Fruit fly (Drosophila melanogaster) whole organism, prepupa: ENCODE measurements around the gene CG6028.

Source experiments
- Blimp-1 ChIP-seq: fragments of 200-800 bp; sonication (Bioruptor generic); optimal IDR thresholded peaks from 3 replicates; lab custom pipeline; 2017; ENCODE audit warnings: missing biosample characterization, missing genetic modification characterization, mild to moderate bottlenecking, moderate library complexity, missing genetic modification reagents
- CG10669 ChIP-seq: fragments of 200-800 bp; sonication (Bioruptor generic); optimal IDR thresholded peaks from 3 replicates; lab custom pipeline; 2018; ENCODE audit warnings: missing biosample characterization, mild to moderate bottlenecking, missing genetic modification characterization, moderate library complexity
- CG11902 ChIP-seq: fragments of 200-800 bp; sonication (Bioruptor generic); optimal IDR thresholded peaks from 3 replicates; lab custom pipeline; 2016; ENCODE audit warnings: missing biosample characterization, missing genetic modification characterization
- CG15336 ChIP-seq: fragments of 200-800 bp; sonication (Bioruptor generic); IDR thresholded peaks from 2 replicates; pipeline ENCODE4 v1.3.6; 2022; ENCODE audit warnings: missing biosample characterization, missing genetic modification characterization
- CG16779 ChIP-seq: fragments of 200-800 bp; sonication (Bioruptor generic); optimal IDR thresholded peaks from 3 replicates; lab custom pipeline; 2017; ENCODE audit warnings: missing biosample characterization, mild to moderate bottlenecking, missing genetic modification characterization
- CG3032 ChIP-seq: fragments of 200-800 bp; optimal IDR thresholded peaks from 2 replicates; lab custom pipeline; 2019; ENCODE audit warnings: missing biosample characterization, mild to moderate bottlenecking, missing genetic modification characterization, moderate library complexity
- CG34406 ChIP-seq: fragments of 200-800 bp; sonication (Bioruptor generic); optimal IDR thresholded peaks from 3 replicates; lab custom pipeline; 2016; ENCODE audit warnings: missing biosample characterization, missing genetic modification characterization
- CG3919 ChIP-seq: fragments of 200-800 bp; sonication (Bioruptor generic); optimal IDR thresholded peaks from 3 replicates; lab custom pipeline; 2016; ENCODE audit warnings: missing biosample characterization, missing genetic modification characterization
- CG4318 ChIP-seq: fragments of 200-800 bp; sonication (Bioruptor generic); optimal IDR thresholded peaks from 3 replicates; lab custom pipeline; 2017; ENCODE audit warnings: missing biosample characterization, mild to moderate bottlenecking, missing genetic modification characterization
- CG6163 ChIP-seq: fragments of 200-800 bp; sonication (Bioruptor generic); IDR thresholded peaks from 3 replicates; pipeline ENCODE4 v1.3.6; 2022; ENCODE audit warnings: missing biosample characterization, missing genetic modification characterization
- CG6792 ChIP-seq: fragments of 200-800 bp; sonication (Bioruptor generic); optimal IDR thresholded peaks from 3 replicates; lab custom pipeline; 2016; ENCODE audit warnings: missing biosample characterization, missing genetic modification characterization
- CG6808 ChIP-seq: fragments of 200-800 bp; sonication (Bioruptor generic); optimal IDR thresholded peaks from 3 replicates; lab custom pipeline; 2017; ENCODE audit warnings: missing biosample characterization, missing genetic modification characterization, mild to moderate bottlenecking, moderate library complexity, missing genetic modification reagents
- CG6854 ChIP-seq: fragments of 200-800 bp; sonication (Bioruptor generic); optimal IDR thresholded peaks from 2 replicates; lab custom pipeline; 2017; ENCODE audit warnings: missing biosample characterization, mild to moderate bottlenecking, missing genetic modification characterization
- CG7368 ChIP-seq: fragments of 200-800 bp; sonication (Bioruptor generic); optimal IDR thresholded peaks from 3 replicates; lab custom pipeline; 2016; ENCODE audit warnings: missing biosample characterization, missing genetic modification characterization
- CG8119 ChIP-seq: fragments of 200-800 bp; sonication (Bioruptor generic); IDR thresholded peaks from 3 replicates; pipeline ENCODE4 v1.3.6; 2022; ENCODE audit warnings: missing biosample characterization, missing genetic modification characterization
- CG8319 ChIP-seq: fragments of 200-800 bp; sonication (Bioruptor generic); optimal IDR thresholded peaks from 3 replicates; lab custom pipeline; 2016; ENCODE audit warnings: missing biosample characterization, missing genetic modification characterization
- CG8632 ChIP-seq: fragments of 200-800 bp; sonication (Bioruptor generic); optimal IDR thresholded peaks from 3 replicates; lab custom pipeline; 2016; ENCODE audit warnings: missing biosample characterization, missing genetic modification characterization
- CG9139 ChIP-seq: fragments of 200-800 bp; sonication (Bioruptor generic); optimal IDR thresholded peaks from 3 replicates; lab custom pipeline; 2017; ENCODE audit warnings: missing biosample characterization, mild to moderate bottlenecking, missing genetic modification characterization
- Eip75B ChIP-seq: fragments of 200-800 bp; sonication (Bioruptor generic); optimal IDR thresholded peaks from 3 replicates; lab custom pipeline; 2016; ENCODE audit warnings: missing biosample characterization, missing genetic modification characterization
- Eip78C ChIP-seq: fragments of 200-800 bp; sonication (Bioruptor generic); peaks from one replicate; lab custom pipeline; 2016; ENCODE audit warnings: missing biosample characterization, missing genetic modification characterization
- Eip93F ChIP-seq: fragments of 200-800 bp; sonication (Bioruptor generic); optimal IDR thresholded peaks from 2 replicates; lab custom pipeline; 2016; ENCODE audit warnings: missing biosample characterization, mild to moderate bottlenecking, missing genetic modification characterization
- Ets21C ChIP-seq: fragments of 200-800 bp; sonication (Bioruptor generic); optimal IDR thresholded peaks from 3 replicates; lab custom pipeline; 2016; ENCODE audit warnings: missing biosample characterization, missing genetic modification characterization
- Ets96B ChIP-seq: fragments of 200-800 bp; optimal IDR thresholded peaks from 2 replicates; lab custom pipeline; 2019; ENCODE audit warnings: missing biosample characterization, mild to moderate bottlenecking, missing genetic modification characterization, moderate library complexity
- Hr39 ChIP-seq: fragments of 200-800 bp; sonication (Bioruptor generic); optimal IDR thresholded peaks from 2 replicates; lab custom pipeline; 2016; ENCODE audit warnings: missing biosample characterization, missing genetic modification characterization
- Hr4 ChIP-seq: fragments of 200-800 bp; sonication (Bioruptor generic); optimal IDR thresholded peaks from 3 replicates; lab custom pipeline; 2016; ENCODE audit warnings: missing biosample characterization, missing genetic modification characterization
- Lpt ChIP-seq: fragments of 200-800 bp; sonication (Bioruptor generic); optimal IDR thresholded peaks from 3 replicates; lab custom pipeline; 2016; ENCODE audit warnings: missing biosample characterization, missing genetic modification characterization
- Met ChIP-seq: fragments of 200-800 bp; sonication (Bioruptor generic); optimal IDR thresholded peaks from 3 replicates; lab custom pipeline; 2016; ENCODE audit warnings: missing biosample characterization, missing genetic modification characterization
- Smox ChIP-seq: fragments of 200-800 bp; sonication (Bioruptor generic); optimal IDR thresholded peaks from 3 replicates; lab custom pipeline; 2016; ENCODE audit warnings: missing biosample characterization, missing genetic modification characterization
- Sox102F ChIP-seq: fragments of 200-800 bp; sonication (Bioruptor generic); optimal IDR thresholded peaks from 2 replicates; lab custom pipeline; 2016; ENCODE audit warnings: missing biosample characterization, mild to moderate bottlenecking, missing genetic modification characterization
- Sox14 ChIP-seq: fragments of 200-800 bp; sonication (Bioruptor generic); optimal IDR thresholded peaks from 3 replicates; lab custom pipeline; 2016; ENCODE audit warnings: missing biosample characterization, missing genetic modification characterization
- achi ChIP-seq: fragments of 200-800 bp; sonication (Bioruptor generic); optimal IDR thresholded peaks from 3 replicates; lab custom pipeline; 2016; ENCODE audit warnings: missing biosample characterization, missing genetic modification characterization
- acj6 ChIP-seq: fragments of 200-800 bp; sonication (Bioruptor generic); optimal IDR thresholded peaks from 3 replicates; lab custom pipeline; 2016; ENCODE audit warnings: missing biosample characterization, missing genetic modification characterization
- cyc ChIP-seq: fragments of 200-800 bp; sonication (Bioruptor generic); optimal IDR thresholded peaks from 3 replicates; lab custom pipeline; 2016; ENCODE audit warnings: missing biosample characterization, missing genetic modification characterization
- dac ChIP-seq: fragments of 200-800 bp; sonication (Bioruptor generic); optimal IDR thresholded peaks from 2 replicates; lab custom pipeline; 2017; ENCODE audit warnings: missing biosample characterization, mild to moderate bottlenecking, missing genetic modification characterization
- dsx ChIP-seq: fragments of 200-800 bp; optimal IDR thresholded peaks from 3 replicates; lab custom pipeline; 2019; ENCODE audit warnings: missing biosample characterization, mild to moderate bottlenecking, missing genetic modification characterization, moderate library complexity; ENCODE audit not compliant: poor library complexity, severe bottlenecking
- eg ChIP-seq: fragments of 200-800 bp; sonication (Bioruptor generic); IDR thresholded peaks from 3 replicates; pipeline ENCODE4 v1.3.6; 2022; ENCODE audit warnings: missing biosample characterization, missing genetic modification characterization
- esn ChIP-seq: fragments of 200-800 bp; sonication (Bioruptor generic); optimal IDR thresholded peaks from 2 replicates; lab custom pipeline; 2016; ENCODE audit warnings: missing biosample characterization, mild to moderate bottlenecking, missing genetic modification characterization, moderate library complexity
- fd59A ChIP-seq: fragments of 200-800 bp; sonication (Bioruptor generic); optimal IDR thresholded peaks from 2 replicates; lab custom pipeline; 2017; ENCODE audit warnings: missing biosample characterization, mild to moderate bottlenecking, missing genetic modification characterization, missing genetic modification reagents
- fd85E ChIP-seq: fragments of 200-800 bp; sonication (Bioruptor generic); optimal IDR thresholded peaks from 3 replicates; lab custom pipeline; 2016; ENCODE audit warnings: missing biosample characterization, missing genetic modification characterization
- fkh ChIP-seq: fragments of 200-800 bp; sonication (Bioruptor generic); optimal IDR thresholded peaks from 3 replicates; lab custom pipeline; 2017; ENCODE audit warnings: missing biosample characterization, mild to moderate bottlenecking, missing genetic modification characterization, moderate library complexity
- lz ChIP-seq: fragments of 200-800 bp; sonication (Bioruptor generic); optimal IDR thresholded peaks from 3 replicates; lab custom pipeline; 2016; ENCODE audit warnings: missing biosample characterization, missing genetic modification characterization
- net ChIP-seq: fragments of 200-800 bp; sonication (Bioruptor generic); optimal IDR thresholded peaks from 3 replicates; lab custom pipeline; 2016; ENCODE audit warnings: missing biosample characterization, missing genetic modification characterization
- spab ChIP-seq: fragments of 200-800 bp; sonication (Bioruptor generic); optimal IDR thresholded peaks from 2 replicates; lab custom pipeline; 2017; ENCODE audit warnings: missing biosample characterization, mild to moderate bottlenecking, missing genetic modification characterization, missing genetic modification reagents
- ss ChIP-seq, 2 experiments: fragments of 200-800 bp; sonication (Bioruptor generic); optimal IDR thresholded peaks; 2 replicates in 1 of 2; 3 replicates in 1 of 2; lab custom pipeline; 2017 to 2018; ENCODE audit warnings: mild to moderate bottlenecking in 2 of 2, missing biosample characterization in 2 of 2, missing genetic modification characterization in 2 of 2, moderate library complexity in 1 of 2

The CG6028 gene

DNA sequence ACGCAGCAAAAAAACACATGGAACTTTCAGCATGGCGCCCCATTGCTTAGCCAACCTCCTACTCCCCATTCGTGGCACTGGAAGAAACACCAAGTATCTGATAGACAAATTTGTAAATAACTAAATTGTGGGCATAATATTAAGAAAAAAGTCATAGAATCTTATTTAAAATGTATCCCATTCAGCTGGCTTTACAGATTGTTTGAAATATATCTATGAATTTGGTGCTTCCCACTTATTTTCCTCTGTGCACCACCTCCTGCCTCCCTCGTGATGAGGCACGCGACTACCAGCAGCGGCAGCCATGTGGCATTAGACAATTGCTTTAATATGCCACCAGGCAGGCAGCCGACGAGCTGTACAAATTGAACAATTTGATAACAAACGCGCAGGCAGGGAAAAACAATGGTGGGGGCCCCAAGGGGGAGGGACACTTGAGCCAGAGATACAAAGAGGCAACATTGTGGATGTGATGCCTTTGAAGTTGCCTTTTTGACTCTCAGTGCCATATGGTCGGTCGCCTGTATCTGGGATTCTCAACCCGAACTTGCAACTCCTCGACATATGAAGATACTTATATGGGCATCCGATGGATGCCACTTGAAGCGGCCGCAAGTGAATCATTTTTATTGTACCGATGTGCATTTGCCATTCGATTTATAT is 24.0 kb upstream of the CG6028 start (continued):
- TF ChIP-seq CG34406 (GFP tag; lab: Kevin White, UChicago) (no peak), CG8119 (GFP tag; lab: Robert Waterston, UW) (peak; percentile 85), CG3032 (tag; lab: Kevin White, UChicago) (peak; percentile 35), CG4318 (peak; percentile 61), Ets96B (tag; lab: Kevin White, UChicago) (peak; percentile 55), fkh (peak; percentile 41), Ets21C (no peak), Eip93F (GFP tag; lab: Kevin White, UChicago) (no peak), CG16779 (tag; lab: Kevin White, UChicago) (peak; percentile 6), achi (peak; percentile 61), fd85E (GFP tag; lab: Kevin White, UChicago) (no peak), CG15336 (GFP tag; lab: Robert Waterston, UW) (peak; percentile 87)

DNA sequence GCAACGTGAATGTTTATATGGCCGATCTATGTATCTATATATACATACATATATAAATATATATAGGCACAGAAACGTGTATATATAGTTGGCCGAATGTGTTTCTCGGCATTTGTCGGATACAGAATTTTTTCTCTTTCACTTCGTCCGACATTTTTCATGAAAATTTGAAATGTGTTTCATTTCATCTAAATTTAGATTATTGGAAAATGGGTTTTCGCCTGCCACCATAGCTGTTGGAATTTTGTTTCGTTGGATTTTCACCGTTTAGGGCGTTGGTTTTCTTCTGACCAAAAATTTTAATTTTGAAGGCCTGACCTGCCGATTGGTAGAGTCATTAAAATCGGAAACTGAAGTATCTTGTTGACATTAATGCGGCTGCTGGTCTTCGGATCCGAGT is 22.1 kb upstream of the CG6028 start:
- no peak for TF ChIP-seq CG9139 (GFP tag; lab: Kevin White, UChicago)
- TF ChIP-seq cyc (GFP tag; lab: Kevin White, UChicago) = no peak
- no peak for TF ChIP-seq Met (GFP tag; lab: Kevin White, UChicago)
- no peak for TF ChIP-seq dsx (GFP tag; lab: Kevin White, UChicago)

DNA sequence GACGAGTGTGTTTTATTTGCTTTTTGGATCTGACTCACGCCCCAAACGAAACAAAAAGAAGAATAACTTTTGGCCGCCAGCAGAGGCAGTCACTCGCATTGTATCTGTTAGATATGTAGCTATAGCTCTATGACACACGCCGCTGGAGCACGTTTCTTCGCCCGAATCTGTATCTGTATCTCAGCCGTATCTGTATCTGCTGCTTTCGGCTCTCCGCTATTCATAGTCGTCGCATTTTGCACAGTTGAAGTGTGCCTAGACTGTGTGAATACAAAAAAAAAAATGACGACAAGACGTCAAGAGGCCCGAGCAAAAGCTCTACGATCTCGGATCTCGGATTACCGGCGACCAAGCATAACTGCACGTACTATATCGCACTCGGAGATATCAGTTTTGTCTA is 21.4 kb upstream of the CG6028 start:
- TF ChIP-seq lz (GFP tag; lab: Kevin White, UChicago) (no peak), Lpt (GFP tag; lab: Kevin White, UChicago) (no peak), Sox102F (no peak), Eip75B (GFP tag; lab: Kevin White, UChicago) (no peak), Hr4 (GFP tag; lab: Kevin White, UChicago) (no peak), CG6854 (GFP tag; lab: Kevin White, UChicago) (no peak), Eip78C (GFP tag; lab: Kevin White, UChicago) (no peak), dac (GFP tag; lab: Kevin White, UChicago) (no peak), fkh (peak; percentile 33), CG6163 (0 out of 3 replicates have a peak, but pooled peaks have one; percentile 16), spab (GFP tag; lab: Kevin White, UChicago) (no peak), CG3032 (tag; lab: Kevin White, UChicago) (no peak), CG11902 (GFP tag; lab: Kevin White, UChicago) (no peak)
- TF ChIP-seq, all 60 proteins: peak for 2

DNA sequence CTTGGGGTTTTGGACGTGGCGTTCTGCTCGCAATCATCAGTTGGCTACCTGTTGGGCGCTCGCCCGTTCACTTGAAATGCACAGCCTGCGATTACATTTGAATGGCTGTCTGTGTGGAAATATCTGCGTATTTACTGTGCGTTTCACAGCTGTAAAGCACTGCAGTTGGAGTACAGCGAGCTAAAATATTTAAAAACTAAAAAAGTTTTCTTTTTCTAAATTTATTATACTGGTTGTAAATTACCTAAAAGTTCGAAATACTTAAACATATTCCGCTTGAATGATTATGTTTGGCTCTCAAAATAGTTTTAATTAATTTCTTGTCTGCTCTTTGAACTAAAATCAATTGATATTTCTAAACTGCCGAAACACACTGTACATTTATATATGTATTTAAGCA is 20.9 kb upstream of the CG6028 start:
- TF ChIP-seq Hr4 (GFP tag; lab: Kevin White, UChicago) (no peak), esn (GFP tag; lab: Kevin White, UChicago) (peak; percentile 13), acj6 (GFP tag; lab: Kevin White, UChicago) (peak; percentile 12), CG16779 (tag; lab: Kevin White, UChicago) (no peak), Ets96B (tag; lab: Kevin White, UChicago) (no peak), dac (GFP tag; lab: Kevin White, UChicago) (no peak), CG4318 (no peak), CG6792 (GFP tag; lab: Kevin White, UChicago) (no peak), Hr39 (peak; percentile 15), fkh (no peak), ss (GFP tag; optimal IDR thresholded peaks at IDR 0.05; lab: Kevin White, UChicago) (no peak), CG8632 (GFP tag; lab: Kevin White, UChicago) (no peak), Ets21C (no peak), CG8319 (GFP tag; lab: Kevin White, UChicago) (no peak), CG6808 (no peak), Sox14 (GFP tag; lab: Kevin White, UChicago) (no peak), CG7368 (no peak), eg (GFP tag; lab: Robert Waterston, UW) (peak; percentile 40; the same call in 1 of the 3 replicates), CG3032 (tag; lab: Kevin White, UChicago) (no peak), CG6854 (GFP tag; lab: Kevin White, UChicago) (no peak), Smox (GFP tag; lab: Kevin White, UChicago) (no peak), Eip75B (GFP tag; lab: Kevin White, UChicago) (no peak), CG10669 (GFP tag; lab: Kevin White, UChicago) (no peak), Blimp-1 (no peak), net (GFP tag; lab: Kevin White, UChicago) (no peak), CG34406 (GFP tag; lab: Kevin White, UChicago) (no peak), fd59A (GFP tag; lab: Kevin White, UChicago) (no peak), achi (peak; percentile 2), CG3919 (GFP tag; lab: Kevin White, UChicago) (no peak)
